Fruit fly (Drosophila melanogaster) whole organism, embryonic: ENCODE results near the gene Dcps.

Source experiments
- CG10267 ChIP-seq: fragments of 200-800 bp; sonication (Bioruptor generic); optimal IDR thresholded peaks from 2 replicates; lab custom pipeline; 2018; ENCODE audit warnings: missing biosample characterization, mild to moderate bottlenecking, missing genetic modification characterization, moderate library complexity
- CG12659 ChIP-seq: fragments of 200-800 bp; sonication (Bioruptor generic); optimal IDR thresholded peaks from 3 replicates; lab custom pipeline; 2017; ENCODE audit warnings: mild to moderate bottlenecking, missing biosample characterization, missing genetic modification reagents, missing genetic modification characterization
- CG14860 ChIP-seq: fragments of 200-800 bp; sonication (Bioruptor generic); IDR thresholded peaks from 3 replicates; pipeline ENCODE4 v1.3.6; 2022; ENCODE audit warnings: missing biosample characterization, missing genetic modification characterization; ENCODE audit not compliant: partially characterized antibody
- CG3163 ChIP-seq: fragments of 200-800 bp; sonication (Bioruptor generic); optimal IDR thresholded peaks from 3 replicates; lab custom pipeline; 2016; ENCODE audit warnings: missing biosample characterization, missing genetic modification characterization
- CG3281 ChIP-seq: fragments of 200-800 bp; sonication (Bioruptor generic); optimal IDR thresholded peaks from 3 replicates; lab custom pipeline; 2017; ENCODE audit warnings: missing biosample characterization, mild to moderate bottlenecking, missing genetic modification characterization
- CG3847 ChIP-seq: fragments of 200-800 bp; sonication (Bioruptor generic); IDR thresholded peaks from 2 replicates; pipeline ENCODE4 v1.3.6; 2022; ENCODE audit warnings: missing biosample characterization, missing genetic modification characterization
- CG43689 ChIP-seq: fragments of 200-800 bp; sonication (Bioruptor generic); IDR thresholded peaks from 2 replicates; pipeline ENCODE4 v1.3.6; 2022; ENCODE audit warnings: missing biosample characterization, missing genetic modification characterization
- CG4424 ChIP-seq: fragments of 200-800 bp; sonication (Bioruptor generic); optimal IDR thresholded peaks from 3 replicates; lab custom pipeline; 2016; ENCODE audit warnings: missing biosample characterization, missing genetic modification characterization
- CG7357 ChIP-seq: fragments of 200-800 bp; sonication (Bioruptor generic); IDR thresholded peaks from 3 replicates; pipeline ENCODE4 v1.3.6; 2022; ENCODE audit warnings: missing biosample characterization, missing genetic modification characterization
- CG8089 ChIP-seq: fragments of 200-800 bp; sonication (Bioruptor generic); optimal IDR thresholded peaks from 3 replicates; lab custom pipeline; 2016; ENCODE audit warnings: missing biosample characterization, missing genetic modification characterization
- CG8281 ChIP-seq: fragments of 200-800 bp; sonication (Bioruptor generic); optimal IDR thresholded peaks from 2 replicates; lab custom pipeline; 2018; ENCODE audit warnings: missing biosample characterization, mild to moderate bottlenecking, missing genetic modification characterization, moderate library complexity
- CG9876 ChIP-seq: fragments of 200-800 bp; sonication (Bioruptor generic); optimal IDR thresholded peaks from 2 replicates; lab custom pipeline; 2016; ENCODE audit warnings: missing biosample characterization, missing genetic modification characterization
- Doc3 ChIP-seq: fragments of 200-800 bp; sonication (Bioruptor generic); IDR thresholded peaks from 3 replicates; pipeline ENCODE4 v1.3.6; 2022; ENCODE audit warnings: missing biosample characterization, missing genetic modification characterization; ENCODE audit not compliant: partially characterized antibody
- Fer1 ChIP-seq: fragments of 200-800 bp; sonication (Bioruptor generic); optimal IDR thresholded peaks from 2 replicates; lab custom pipeline; 2017; ENCODE audit warnings: missing biosample characterization, mild to moderate bottlenecking, missing genetic modification characterization
- GATAe ChIP-seq: fragments of 200-800 bp; sonication (Bioruptor generic); conservative IDR thresholded peaks from 2 replicates; pipeline ENCODE4 v1.3.6; 2022; ENCODE audit warnings: missing biosample characterization, missing genetic modification characterization
- HLHmδ ChIP-seq: fragments of 200-800 bp; sonication (Bioruptor generic); optimal IDR thresholded peaks from 2 replicates; lab custom pipeline; 2018; ENCODE audit warnings: missing biosample characterization, mild to moderate bottlenecking, missing genetic modification characterization, moderate library complexity
- Hmr ChIP-seq: fragments of 200-800 bp; sonication (Bioruptor generic); optimal IDR thresholded peaks from 3 replicates; lab custom pipeline; 2017; ENCODE audit warnings: mild to moderate bottlenecking, missing biosample characterization, missing genetic modification reagents, missing genetic modification characterization
- NC2α ChIP-seq: fragments of 200-800 bp; sonication (Bioruptor generic); optimal IDR thresholded peaks from 2 replicates; lab custom pipeline; 2016; ENCODE audit warnings: missing biosample characterization, missing genetic modification characterization
- Neu2 ChIP-seq: fragments of 200-800 bp; sonication (Bioruptor generic); optimal IDR thresholded peaks from 3 replicates; lab custom pipeline; 2016; ENCODE audit warnings: missing biosample characterization, missing genetic modification characterization, borderline replicate concordance
- Opbp ChIP-seq: fragments of 200-800 bp; sonication (Bioruptor generic); IDR thresholded peaks from 3 replicates; pipeline ENCODE4 v1.3.6; 2022; ENCODE audit warnings: missing biosample characterization, missing genetic modification characterization; ENCODE audit not compliant: partially characterized antibody
- PHDP ChIP-seq: fragments of 200-800 bp; sonication (Bioruptor generic); optimal IDR thresholded peaks from 3 replicates; lab custom pipeline; 2018; ENCODE audit warnings: missing biosample characterization, mild to moderate bottlenecking, missing genetic modification characterization, moderate library complexity
- Pdp1 ChIP-seq, 2 experiments: fragments of 200-800 bp; sonication (Bioruptor generic); optimal IDR thresholded peaks; 3 replicates each; lab custom pipeline; 2016; ENCODE audit warnings: missing biosample characterization in 2 of 2, missing genetic modification characterization in 2 of 2, mild to moderate bottlenecking in 1 of 2, moderate library complexity in 1 of 2
- Sry-β ChIP-seq: fragments of 200-800 bp; sonication (Bioruptor generic); optimal IDR thresholded peaks from 2 replicates; lab custom pipeline; 2018; ENCODE audit warnings: missing biosample characterization, mild to moderate bottlenecking, missing genetic modification characterization, moderate library complexity
- TFAM ChIP-seq: fragments of 200-800 bp; sonication (Bioruptor generic); optimal IDR thresholded peaks from 2 replicates; lab custom pipeline; 2017; ENCODE audit warnings: missing biosample characterization, missing genetic modification characterization, inconsistent platforms
- bbx ChIP-seq: fragments of 200-800 bp; sonication (Bioruptor generic); IDR thresholded peaks from 2 replicates; pipeline ENCODE4 v1.3.6; 2022; ENCODE audit warnings: missing biosample characterization, missing genetic modification characterization; ENCODE audit not compliant: partially characterized antibody
- cad ChIP-seq: fragments of >200 bp; optimal IDR thresholded peaks from 2 replicates; lab custom pipeline; 2017; ENCODE audit warnings: missing biosample characterization, missing genetic modification characterization
- cas ChIP-seq: fragments of 200-800 bp; sonication (Bioruptor generic); IDR thresholded peaks from 2 replicates; pipeline ENCODE4 v1.3.6; 2022; ENCODE audit warnings: missing biosample characterization, missing genetic modification characterization
- croc ChIP-seq: fragments of 200-800 bp; sonication (Bioruptor generic); conservative IDR thresholded peaks from 3 replicates; pipeline ENCODE4 v1.3.6; 2022; ENCODE audit warnings: missing biosample characterization, missing genetic modification characterization
- danr ChIP-seq: fragments of 200-800 bp; sonication (Bioruptor generic); IDR thresholded peaks from 2 replicates; pipeline ENCODE4 v1.3.6; 2022; ENCODE audit warnings: missing biosample characterization, missing genetic modification characterization
- gcm2 ChIP-seq: fragments of 200-800 bp; sonication (Bioruptor generic); optimal IDR thresholded peaks from 2 replicates; lab custom pipeline; 2016; ENCODE audit warnings: missing biosample characterization, missing genetic modification characterization
- gsb ChIP-seq: fragments of 200-800 bp; sonication (Bioruptor generic); IDR thresholded peaks from 2 replicates; pipeline ENCODE4 v1.3.6; 2022; ENCODE audit warnings: missing biosample characterization, missing genetic modification characterization
- jigr1 ChIP-seq: fragments of 200-800 bp; sonication (Bioruptor generic); IDR thresholded peaks from 3 replicates; pipeline ENCODE4 v1.3.6; 2022; ENCODE audit warnings: missing biosample characterization, missing genetic modification characterization
- lab ChIP-seq: fragments of 200-800 bp; sonication (Bioruptor generic); optimal IDR thresholded peaks from 3 replicates; lab custom pipeline; 2017; ENCODE audit warnings: missing biosample characterization, missing genetic modification characterization, mild to moderate bottlenecking, moderate library complexity, missing genetic modification reagents
- lola ChIP-seq, 3 experiments: fragments of >200 bp in 2 of 3; fragments of 200-800 bp in 1 of 3; sonication (Bioruptor generic) in 1 of 3; optimal IDR thresholded peaks; 2 replicates each; lab custom pipeline; 2017 to 2019; ENCODE audit warnings: missing biosample characterization in 3 of 3, missing genetic modification characterization in 3 of 3, mild to moderate bottlenecking in 1 of 3, moderate library complexity in 1 of 3
- maf-S ChIP-seq: fragments of 200-800 bp; sonication (Bioruptor generic); optimal IDR thresholded peaks from 2 replicates; lab custom pipeline; 2016; ENCODE audit warnings: missing biosample characterization, missing genetic modification characterization
- nerfin-1 ChIP-seq: fragments of 200-800 bp; sonication (Bioruptor generic); optimal IDR thresholded peaks from 3 replicates; lab custom pipeline; 2019; ENCODE audit warnings: missing biosample characterization, mild to moderate bottlenecking, missing genetic modification characterization, moderate library complexity
- nerfin-2 ChIP-seq: fragments of 200-800 bp; sonication (Bioruptor generic); IDR thresholded peaks from 2 replicates; pipeline ENCODE4 v1.3.6; 2022; ENCODE audit warnings: missing biosample characterization, missing genetic modification characterization; ENCODE audit not compliant: partially characterized antibody
- onecut ChIP-seq: fragments of 200-800 bp; sonication (Bioruptor generic); IDR thresholded peaks from 2 replicates; pipeline ENCODE4 v1.3.6; 2022; ENCODE audit warnings: missing biosample characterization, missing genetic modification characterization
- org-1 ChIP-seq: fragments of 200-800 bp; sonication (Bioruptor generic); optimal IDR thresholded peaks from 2 replicates; lab custom pipeline; 2017; ENCODE audit warnings: missing biosample characterization, missing genetic modification characterization
- pita ChIP-seq: fragments of 200-800 bp; sonication (Bioruptor generic); optimal IDR thresholded peaks from 2 replicates; lab custom pipeline; 2017; ENCODE audit warnings: missing biosample characterization, mild to moderate bottlenecking, missing genetic modification characterization
- pnt ChIP-seq: fragments of 200-800 bp; sonication (Bioruptor generic); optimal IDR thresholded peaks from 3 replicates; lab custom pipeline; 2016; ENCODE audit warnings: missing biosample characterization, missing genetic modification characterization
- prd ChIP-seq, 3 experiments: fragments of >200 bp in 2 of 3; fragments of 200-800 bp in 1 of 3; sonication (Bioruptor generic) in 1 of 3; optimal IDR thresholded peaks in 2 of 3; IDR thresholded peaks in 1 of 3; 2 replicates in 2 of 3; 3 replicates in 1 of 3; pipeline versions ENCODE4 v1.3.6 to Lab custom; 2017 to 2022; ENCODE audit warnings: missing biosample characterization in 1 of 3, missing genetic modification characterization in 1 of 3
- pros ChIP-seq: fragments of 200-800 bp; sonication (Bioruptor generic); optimal IDR thresholded peaks from 3 replicates; lab custom pipeline; 2019; ENCODE audit warnings: missing biosample characterization, mild to moderate bottlenecking, missing genetic modification characterization, moderate library complexity
- pzg ChIP-seq: fragments of 200-800 bp; sonication (Bioruptor generic); optimal IDR thresholded peaks from 3 replicates; lab custom pipeline; 2018; ENCODE audit warnings: missing biosample characterization, mild to moderate bottlenecking, missing genetic modification characterization, moderate library complexity
- seq ChIP-seq: fragments of 200-800 bp; sonication (Bioruptor generic); IDR thresholded peaks from 2 replicates; pipeline ENCODE4 v1.3.6; 2022; ENCODE audit warnings: missing biosample characterization, missing genetic modification characterization
- sqz ChIP-seq: fragments of 200-800 bp; sonication (Bioruptor generic); optimal IDR thresholded peaks from 3 replicates; lab custom pipeline; 2018; ENCODE audit warnings: missing biosample characterization, mild to moderate bottlenecking, missing genetic modification characterization
- sug ChIP-seq: fragments of 200-800 bp; optimal IDR thresholded peaks from 2 replicates; lab custom pipeline; 2019; ENCODE audit warnings: missing biosample characterization, mild to moderate bottlenecking, missing genetic modification characterization, moderate library complexity
- tin ChIP-seq: fragments of 200-800 bp; sonication (Bioruptor generic); optimal IDR thresholded peaks from 3 replicates; lab custom pipeline; 2016; ENCODE audit warnings: missing biosample characterization, missing genetic modification characterization
- wor ChIP-seq: fragments of 200-800 bp; sonication (Bioruptor generic); IDR thresholded peaks from 2 replicates; pipeline ENCODE4 v1.3.6; 2022; ENCODE audit warnings: missing biosample characterization, missing genetic modification characterization

The Dcps gene

dm6 chr3R:5791497-5791896, 36.9 kb upstream of the Dcps start, which contains the start of gene Hpf1 (continued):
- TF ChIP-seq cad (no peak), cas (peak; percentile 96), CG9876 (GFP tag; lab: Kevin White, UChicago) (peak; percentile 97), Fer1 (GFP tag; lab: Kevin White, UChicago) (peak; percentile 99), pros (GFP tag; lab: Kevin White, UChicago) (peak; percentile 30), tin (GFP tag; lab: Kevin White, UChicago) (peak; percentile 98), CG7357 (GFP tag; lab: Robert Waterston, UW) (peak; percentile 94), onecut (GFP tag; lab: Robert Waterston, UW) (peak; percentile 90), NC2α (GFP tag; lab: Kevin White, UChicago) (peak; percentile 96), CG4424 (GFP tag; lab: Kevin White, UChicago) (peak; percentile 98), org-1 (GFP tag; lab: Kevin White, UChicago) (peak; percentile 97), Sry-β (GFP tag; lab: Kevin White, UChicago) (peak; percentile 65), Hmr (GFP tag; lab: Kevin White, UChicago) (peak; percentile 99), nerfin-1 (tag; lab: Kevin White, UChicago) (peak; percentile 96), CG10267 (peak; percentile 97), gsb (GFP tag; lab: Robert Waterston, UW) (peak; percentile 96), pzg (GFP tag; lab: Kevin White, UChicago) (peak; percentile 64), HLHmδ (GFP tag; lab: Kevin White, UChicago) (no peak), croc (GFP tag; lab: Robert Waterston, UW) (peak; percentile 94), maf-S (GFP tag; lab: Kevin White, UChicago) (peak; percentile 98), prd (optimal IDR thresholded peaks at IDR 0.05; lab: Kevin White, UChicago) (no peak), prd (GFP tag; IDR thresholded peaks at IDR 0.05; lab: Robert Waterston, UW) (peak; percentile 99), bbx (GFP tag; lab: Robert Waterston, UW) (no peak), CG3163 (peak; percentile 91), wor (peak; percentile 95), nerfin-2 (no peak), jigr1 (peak; percentile 95), Neu2 (peak; percentile 92), Opbp (GFP tag; lab: Robert Waterston, UW) (peak; percentile 61; the same call in 1 of the 3 replicates), danr (GFP tag; lab: Robert Waterston, UW) (peak; percentile 97), CG12659 (GFP tag; lab: Kevin White, UChicago) (peak; percentile 99), CG8281 (tag; lab: Kevin White, UChicago) (peak; percentile 91), GATAe (GFP tag; lab: Robert Waterston, UW) (peak; percentile 96), Doc3 (no peak), TFAM (GFP tag; lab: Kevin White, UChicago) (peak; percentile 87), lab (GFP tag; lab: Kevin White, UChicago) (peak; percentile 99), pita (GFP tag; lab: Kevin White, UChicago) (no peak), Pdp1 (GFP tag; optimal IDR thresholded peaks at IDR 0.05; lab: Kevin White, UChicago) (peak; percentile 97 to 99), lola (GFP tag; optimal IDR thresholded peaks at IDR 0.05; lab: Kevin White, UChicago) (peak in 1 of 3 experiments; percentile 96), CG8089 (GFP tag; lab: Kevin White, UChicago) (peak; percentile 98), pnt (GFP tag; lab: Kevin White, UChicago) (peak; percentile 98), CG3847 (GFP tag; lab: Robert Waterston, UW) (peak; percentile 98), CG43689 (GFP tag; lab: Robert Waterston, UW) (peak; percentile 94), seq (GFP tag; lab: Robert Waterston, UW) (peak; percentile 99), sug (tag; lab: Kevin White, UChicago) (peak; percentile 97), CG14860 (GFP tag; lab: Robert Waterston, UW) (no peak), CG3281 (peak; percentile 99), gcm2 (GFP tag; lab: Kevin White, UChicago) (peak; percentile 96), sqz (GFP tag; lab: Kevin White, UChicago) (peak; percentile 91), PHDP (tag; lab: Kevin White, UChicago) (peak; percentile 99)
